Worm (Caenorhabditis elegans): Measurements from ENCODE around the gene best-17.

DNA sequence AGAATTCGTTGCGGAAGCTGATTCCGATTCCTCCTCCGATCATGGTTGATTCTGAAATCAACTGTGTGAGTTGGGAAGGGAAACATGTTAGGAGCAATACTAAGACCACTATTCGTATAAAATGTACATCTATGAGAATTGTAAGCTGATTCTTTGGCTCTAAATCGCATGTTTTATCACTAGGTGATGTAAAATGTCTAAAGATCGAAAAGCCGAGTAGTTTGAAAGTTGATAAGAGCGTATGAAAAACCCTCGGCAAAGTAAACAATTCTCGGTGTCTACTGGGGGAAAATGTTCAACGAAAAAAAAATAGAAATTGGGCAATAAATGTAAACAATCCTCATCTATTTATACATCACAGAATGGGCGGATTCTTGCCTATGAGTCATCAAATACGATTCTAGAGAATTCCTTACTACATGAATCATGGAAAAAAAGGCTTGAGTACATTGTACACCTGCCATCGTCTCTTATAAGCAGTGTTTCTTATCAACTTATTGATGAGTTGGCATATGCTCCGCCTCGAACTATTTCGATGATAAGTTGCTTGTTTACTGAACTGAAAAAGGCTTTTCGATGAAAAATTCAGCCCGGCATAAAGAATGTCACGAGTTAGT is 9.0 kb downstream of the best-17 start, which contains the start of gene lec-6:
- TF ChIP-seq ceh-39 (tag; optimal IDR thresholded peaks at IDR 0.05): no peak
- TF ChIP-seq nhr-12 (tag; optimal IDR thresholded peaks at IDR 0.05): no peak
- no peak for TF ChIP-seq unc-120 (tag; optimal IDR thresholded peaks at IDR 0.05; ENCODE audit: poor library complexity, severe bottlenecking)
- no peak for TF ChIP-seq snpc-4 (tag; optimal IDR thresholded peaks at IDR 0.05)
- TF ChIP-seq pha-4 (tag; optimal IDR thresholded peaks at IDR 0.05): no peak
- no peak for TF ChIP-seq sptf-1 (tag; optimal IDR thresholded peaks at IDR 0.05)
- no peak for TF ChIP-seq ces-1 (GFP tag; optimal IDR thresholded peaks at IDR 0.05)
- TF ChIP-seq nhr-237 (tag; optimal IDR thresholded peaks at IDR 0.05): no peak
- TF ChIP-seq nhr-76 (tag; optimal IDR thresholded peaks at IDR 0.05): no peak
- TF ChIP-seq mep-1 (tag; optimal IDR thresholded peaks at IDR 0.05): no peak
- no peak for TF ChIP-seq cnd-1 (tag; optimal IDR thresholded peaks at IDR 0.05)
- no peak for TF ChIP-seq ztf-11 (tag; optimal IDR thresholded peaks at IDR 0.05)
